Worm (Caenorhabditis elegans): ENCODE measurements around the gene W06G6.9.

ce11 chrV:16694538-16694937 lies 48.3 kb upstream of the W06G6.9 start, which contains the start of gene srz-101:
- TF ChIP-seq xbp-1 (tag; optimal IDR thresholded peaks at IDR 0.05) (no peak), efl-1 (optimal IDR thresholded peaks at IDR 0.05) (no peak), efl-1 (GFP tag; optimal IDR thresholded peaks at IDR 0.05 in 1 of 2) (no peak), unc-30 (tag; optimal IDR thresholded peaks at IDR 0.05) (no peak), snpc-4 (tag; optimal IDR thresholded peaks at IDR 0.05) (no peak), tbx-2 (tag; optimal IDR thresholded peaks at IDR 0.05) (no peak), ztf-4 (tag; optimal IDR thresholded peaks at IDR 0.05) (no peak), jun-1 (tag; optimal IDR thresholded peaks at IDR 0.05) (no peak)

Data from whole organism, L1 larva.